Worm (Caenorhabditis elegans): ENCODE data around the gene col-72.

col-72 gene

ce11 chrII:3518961-3519544, 4.9 kb downstream of the col-72 start, which contains the start of gene clec-126:
TSS of gene clec-126 (plus strand) at chrII:3519494.
- peak; percentile 76 for TF ChIP-seq lin-39 (tag; optimal IDR thresholded peaks at IDR 0.05)
- no peak for TF ChIP-seq nhr-28 (tag; optimal IDR thresholded peaks at IDR 0.05)
- TF ChIP-seq nhr-11 (tag; optimal IDR thresholded peaks at IDR 0.05), result no peak
- TF ChIP-seq elt-3 (tag; optimal IDR thresholded peaks at IDR 0.05), result peak in 1 of 3 experiments; percentile 10
- TF ChIP-seq ceh-9 (tag; optimal IDR thresholded peaks at IDR 0.05), result no peak
- TF ChIP-seq nhr-25 (tag; optimal IDR thresholded peaks at IDR 0.05), result peak; percentile 76
- TF ChIP-seq ceh-28 (tag; optimal IDR thresholded peaks at IDR 0.05), result peak; percentile 18
- TF ChIP-seq snpc-4 (tag; optimal IDR thresholded peaks at IDR 0.05), result peak; percentile 29
- peak; percentile 21 for TF ChIP-seq skn-1 (tag; optimal IDR thresholded peaks at IDR 0.05)
- peak; percentile 70 for TF ChIP-seq egl-5 (tag; optimal IDR thresholded peaks at IDR 0.05)
- no peak for TF ChIP-seq unc-62 (GFP tag; optimal IDR thresholded peaks at IDR 0.05)
- TF ChIP-seq ceh-82 (tag; optimal IDR thresholded peaks at IDR 0.05), result peak; percentile 19
- no peak for TF ChIP-seq daf-12 (tag; optimal IDR thresholded peaks at IDR 0.05)
- peak; percentile 59 for TF ChIP-seq pha-4 (tag; optimal IDR thresholded peaks at IDR 0.05)
- no peak for TF ChIP-seq nhr-237 (tag; optimal IDR thresholded peaks at IDR 0.05)
- no peak for TF ChIP-seq nhr-67 (tag; optimal IDR thresholded peaks at IDR 0.05)
- no peak for TF ChIP-seq ztf-11 (tag; optimal IDR thresholded peaks at IDR 0.05)
- TF ChIP-seq egl-27 (tag; optimal IDR thresholded peaks at IDR 0.05), result peak; percentile 72
- peak; percentile 61 for TF ChIP-seq ceh-16 (tag; optimal IDR thresholded peaks at IDR 0.05)
- TF ChIP-seq R02D3.7 (tag; optimal IDR thresholded peaks at IDR 0.05), result peak; percentile 17
- TF ChIP-seq zag-1 (tag; optimal IDR thresholded peaks at IDR 0.05), result no peak
- TF ChIP-seq tbx-2 (tag; optimal IDR thresholded peaks at IDR 0.05), result peak; percentile 69
- TF ChIP-seq ZK546.5 (tag; optimal IDR thresholded peaks at IDR 0.05), result no peak
- TF ChIP-seq eor-1 (tag; optimal IDR thresholded peaks at IDR 0.05), result no peak
- TF ChIP-seq mml-1 (tag; optimal IDR thresholded peaks at IDR 0.05), result no peak
- no peak for TF ChIP-seq elt-1 (tag; optimal IDR thresholded peaks at IDR 0.05)
- TF ChIP-seq pqm-1 (tag; optimal IDR thresholded peaks at IDR 0.05), result peak; percentile 21
- TF ChIP-seq fkh-10 (GFP tag; optimal IDR thresholded peaks at IDR 0.05), result no peak
- no peak for TF ChIP-seq nhr-76 (tag; optimal IDR thresholded peaks at IDR 0.05)
- no peak for TF ChIP-seq mdl-1 (tag; optimal IDR thresholded peaks at IDR 0.05)
- no peak for TF ChIP-seq sea-2 (GFP tag; optimal IDR thresholded peaks at IDR 0.05)
- TF ChIP-seq nhr-23 (tag; optimal IDR thresholded peaks at IDR 0.05), result peak; percentile 45
- peak; percentile 71 for TF ChIP-seq hmg-11 (tag; optimal IDR thresholded peaks at IDR 0.05)
- no peak for TF ChIP-seq unc-39 (tag; optimal IDR thresholded peaks at IDR 0.05)
- peak; percentile 39 for TF ChIP-seq nhr-43 (tag; optimal IDR thresholded peaks at IDR 0.05; ENCODE audit: poor library complexity, severe bottlenecking)
- TF ChIP-seq nhr-12 (tag; optimal IDR thresholded peaks at IDR 0.05), result no peak
- TF ChIP-seq ama-1 (optimal IDR thresholded peaks at IDR 0.05), result peak; percentile 55
- TF ChIP-seq fkh-2 (tag; optimal IDR thresholded peaks at IDR 0.05), result no peak
- peak; percentile 78 for TF ChIP-seq elt-2 (tag; optimal IDR thresholded peaks at IDR 0.05)
- TF ChIP-seq jun-1 (tag; optimal IDR thresholded peaks at IDR 0.05), result peak; percentile 58
- peak; percentile 79 for TF ChIP-seq lsy-12 (tag; optimal IDR thresholded peaks at IDR 0.05)
- TF ChIP-seq ztf-4 (tag; optimal IDR thresholded peaks at IDR 0.05), result peak; percentile 49
- TF ChIP-seq lin-15B (tag; optimal IDR thresholded peaks at IDR 0.05), result peak; percentile 51
- no peak for TF ChIP-seq fos-1 (tag; optimal IDR thresholded peaks at IDR 0.05)
- TF ChIP-seq aly-2 (tag; optimal IDR thresholded peaks at IDR 0.05), result no peak
- TF ChIP-seq nhr-77 (tag; optimal IDR thresholded peaks at IDR 0.05), result no peak
- peak; percentile 87 for TF ChIP-seq nfya-1 (tag; optimal IDR thresholded peaks at IDR 0.05; ENCODE audit: insufficient read depth)

Measured in whole organism, L3 larva.